Fruit fly (Drosophila melanogaster) whole organism, embryonic: Measurements from ENCODE around the gene Top3beta.
A peak's percentile ranks its signal among the peaks of the same experiment; 100 is the strongest.

Experiments
- Abd-B ChIP-seq: fragments of 200-800 bp; sonication (Bioruptor generic); optimal IDR thresholded peaks from 2 replicates; lab custom pipeline; 2018; ENCODE audit warnings: missing biosample characterization, mild to moderate bottlenecking, missing genetic modification characterization, moderate library complexity
- Ada2b ChIP-seq: fragments of 200-800 bp; sonication (Bioruptor generic); IDR thresholded peaks from 2 replicates; pipeline ENCODE4 v1.3.6; 2022; ENCODE audit warnings: missing biosample characterization, missing genetic modification characterization
- BEAF-32 ChIP-seq: fragments of 200-800 bp; sonication (Bioruptor generic); optimal IDR thresholded peaks from 3 replicates; lab custom pipeline; 2017; ENCODE audit warnings: missing biosample characterization, missing genetic modification characterization, mild to moderate bottlenecking, moderate library complexity, missing genetic modification reagents
- CG1024 ChIP-seq: fragments of 200-800 bp; sonication (Bioruptor generic); IDR thresholded peaks from 2 replicates; pipeline ENCODE4 v1.3.6; 2022; ENCODE audit warnings: missing biosample characterization, missing genetic modification characterization
- CG10267 ChIP-seq: fragments of 200-800 bp; sonication (Bioruptor generic); optimal IDR thresholded peaks from 2 replicates; lab custom pipeline; 2018; ENCODE audit warnings: missing biosample characterization, mild to moderate bottlenecking, missing genetic modification characterization, moderate library complexity
- CG10565 ChIP-seq: fragments of 200-800 bp; sonication (Bioruptor generic); optimal IDR thresholded peaks from 3 replicates; lab custom pipeline; 2016; ENCODE audit warnings: missing biosample characterization, mild to moderate bottlenecking, missing genetic modification characterization
- CG10654 ChIP-seq: fragments of 200-800 bp; sonication (Bioruptor generic); optimal IDR thresholded peaks from 2 replicates; lab custom pipeline; 2016; ENCODE audit warnings: missing biosample characterization, missing genetic modification characterization
- CG12104 ChIP-seq: fragments of 200-800 bp; sonication (Bioruptor generic); optimal IDR thresholded peaks from 3 replicates; lab custom pipeline; 2016; ENCODE audit warnings: missing biosample characterization, missing genetic modification characterization
- CG12942 ChIP-seq: fragments of 200-800 bp; sonication (Bioruptor generic); optimal IDR thresholded peaks from 3 replicates; lab custom pipeline; 2016; ENCODE audit warnings: missing biosample characterization, missing genetic modification characterization
- CG13123 ChIP-seq: fragments of 200-800 bp; sonication (Bioruptor generic); optimal IDR thresholded peaks from 2 replicates; lab custom pipeline; 2016; ENCODE audit warnings: missing biosample characterization, missing genetic modification characterization
- CG14667 ChIP-seq: fragments of 200-800 bp; sonication (Bioruptor generic); IDR thresholded peaks from 2 replicates; pipeline ENCODE4 v1.3.6; 2022; ENCODE audit warnings: missing biosample characterization, missing genetic modification characterization
- CG1529 ChIP-seq: fragments of 200-800 bp; sonication (Bioruptor generic); optimal IDR thresholded peaks from 3 replicates; lab custom pipeline; 2018; ENCODE audit warnings: missing biosample characterization, missing genetic modification characterization
- CG15696 ChIP-seq: fragments of 200-800 bp; sonication (Bioruptor generic); optimal IDR thresholded peaks from 2 replicates; lab custom pipeline; 2019; ENCODE audit warnings: missing biosample characterization, mild to moderate bottlenecking, missing genetic modification characterization, moderate library complexity
- CG18262 ChIP-seq: fragments of 200-800 bp; optimal IDR thresholded peaks from 3 replicates; lab custom pipeline; 2019; ENCODE audit warnings: missing biosample characterization, mild to moderate bottlenecking, missing genetic modification characterization, moderate library complexity
- CG2875 ChIP-seq: fragments of 200-800 bp; sonication (Bioruptor generic); optimal IDR thresholded peaks from 2 replicates; lab custom pipeline; 2017; ENCODE audit warnings: missing biosample characterization, mild to moderate bottlenecking, missing genetic modification characterization, missing genetic modification reagents
- CG31224 ChIP-seq: fragments of 200-800 bp; sonication (Bioruptor generic); IDR thresholded peaks from 2 replicates; pipeline ENCODE4 v1.3.6; 2022; ENCODE audit warnings: missing biosample characterization, missing genetic modification characterization
- CG32767 ChIP-seq: fragments of 200-800 bp; sonication (Bioruptor generic); IDR thresholded peaks from 2 replicates; pipeline ENCODE4 v1.3.6; 2022; ENCODE audit warnings: missing biosample characterization, missing genetic modification characterization
- CG34224 ChIP-seq: fragments of 200-800 bp; sonication (Bioruptor generic); IDR thresholded peaks from 3 replicates; pipeline ENCODE4 v1.3.6; 2022; ENCODE audit warnings: missing biosample characterization, missing genetic modification characterization; ENCODE audit not compliant: partially characterized antibody
- CG34422 ChIP-seq: fragments of 200-800 bp; sonication (Bioruptor generic); IDR thresholded peaks from 3 replicates; pipeline ENCODE4 v1.3.6; 2022; ENCODE audit warnings: missing biosample characterization, missing genetic modification characterization
- CG43689 ChIP-seq: fragments of 200-800 bp; sonication (Bioruptor generic); IDR thresholded peaks from 2 replicates; pipeline ENCODE4 v1.3.6; 2022; ENCODE audit warnings: missing biosample characterization, missing genetic modification characterization
- CG6254 ChIP-seq: fragments of 200-800 bp; sonication (Bioruptor generic); optimal IDR thresholded peaks from 3 replicates; lab custom pipeline; 2017; ENCODE audit warnings: mild to moderate bottlenecking, missing biosample characterization, missing genetic modification reagents, missing genetic modification characterization
- CG6813 ChIP-seq: fragments of 200-800 bp; sonication (Bioruptor generic); optimal IDR thresholded peaks from 2 replicates; lab custom pipeline; 2017; ENCODE audit warnings: missing biosample characterization, missing genetic modification characterization, mild to moderate bottlenecking, moderate library complexity, missing genetic modification reagents
- CG7372 ChIP-seq: fragments of 200-800 bp; sonication (Bioruptor generic); IDR thresholded peaks from 2 replicates; pipeline ENCODE4 v1.3.6; 2022; ENCODE audit warnings: missing biosample characterization, missing genetic modification characterization
- CG7928 ChIP-seq: fragments of 200-800 bp; sonication (Bioruptor generic); optimal IDR thresholded peaks from 2 replicates; lab custom pipeline; 2017; ENCODE audit warnings: missing biosample characterization, mild to moderate bottlenecking, missing genetic modification characterization
- CG9727 ChIP-seq: fragments of 200-800 bp; sonication (Bioruptor generic); optimal IDR thresholded peaks from 3 replicates; lab custom pipeline; 2017; ENCODE audit warnings: missing biosample characterization, mild to moderate bottlenecking, missing genetic modification characterization
- CG9797 ChIP-seq: fragments of 200-800 bp; sonication (Bioruptor generic); optimal IDR thresholded peaks from 3 replicates; lab custom pipeline; 2018; ENCODE audit warnings: missing biosample characterization, mild to moderate bottlenecking, missing genetic modification characterization
- Chrac-16 ChIP-seq: fragments of 200-800 bp; sonication (Bioruptor generic); optimal IDR thresholded peaks from 3 replicates; lab custom pipeline; 2016; ENCODE audit warnings: missing biosample characterization, missing genetic modification characterization
- CkIIα-i1 ChIP-seq: fragments of 200-800 bp; sonication (Bioruptor generic); IDR thresholded peaks from 2 replicates; pipeline ENCODE4 v1.3.6; 2022; ENCODE audit warnings: missing biosample characterization, missing genetic modification characterization
- CrebB ChIP-seq: fragments of 200-800 bp; sonication (Bioruptor generic); optimal IDR thresholded peaks from 3 replicates; lab custom pipeline; 2018; ENCODE audit warnings: missing biosample characterization, mild to moderate bottlenecking, missing genetic modification characterization
- Fer1 ChIP-seq: fragments of 200-800 bp; sonication (Bioruptor generic); optimal IDR thresholded peaks from 2 replicates; lab custom pipeline; 2017; ENCODE audit warnings: missing biosample characterization, mild to moderate bottlenecking, missing genetic modification characterization
- Hr39 ChIP-seq: fragments of >200 bp; optimal IDR thresholded peaks from 2 replicates; lab custom pipeline; 2017
- Jarid2 ChIP-seq: fragments of 200-800 bp; sonication (Bioruptor generic); optimal IDR thresholded peaks from 3 replicates; lab custom pipeline; 2017; ENCODE audit warnings: mild to moderate bottlenecking, missing biosample characterization, missing genetic modification reagents, missing genetic modification characterization
- Kr ChIP-seq: fragments of 200-800 bp; sonication (Bioruptor generic); optimal IDR thresholded peaks from 2 replicates; lab custom pipeline; 2017; ENCODE audit warnings: missing biosample characterization, mild to moderate bottlenecking, missing genetic modification characterization
- Mes4 ChIP-seq: fragments of 200-800 bp; sonication (Bioruptor generic); optimal IDR thresholded peaks from 2 replicates; lab custom pipeline; 2016; ENCODE audit warnings: missing biosample characterization, missing genetic modification characterization
- Neu2 ChIP-seq: fragments of 200-800 bp; sonication (Bioruptor generic); optimal IDR thresholded peaks from 3 replicates; lab custom pipeline; 2016; ENCODE audit warnings: missing biosample characterization, missing genetic modification characterization, borderline replicate concordance
- ac ChIP-seq: fragments of 200-800 bp; sonication (Bioruptor generic); optimal IDR thresholded peaks from 3 replicates; lab custom pipeline; 2017; ENCODE audit warnings: missing biosample characterization, mild to moderate bottlenecking, missing genetic modification characterization
- disco-r ChIP-seq: fragments of 200-800 bp; sonication (Bioruptor generic); optimal IDR thresholded peaks from 2 replicates; lab custom pipeline; 2016; ENCODE audit warnings: missing biosample characterization, missing genetic modification characterization
- exex ChIP-seq: fragments of 200-800 bp; sonication (Bioruptor generic); optimal IDR thresholded peaks from 4 replicates; lab custom pipeline; 2018; ENCODE audit warnings: missing biosample characterization, mild to moderate bottlenecking, missing genetic modification characterization, moderate library complexity
- fd3F ChIP-seq: fragments of 200-800 bp; sonication (Bioruptor generic); optimal IDR thresholded peaks from 2 replicates; lab custom pipeline; 2018; ENCODE audit warnings: missing biosample characterization, mild to moderate bottlenecking, missing genetic modification characterization, moderate library complexity
- lov ChIP-seq, 2 experiments: fragments of 200-800 bp in 1 of 2; fragments of >200 bp in 1 of 2; sonication (Bioruptor generic) in 1 of 2; IDR thresholded peaks in 1 of 2; optimal IDR thresholded peaks in 1 of 2; 2 replicates in 1 of 2; 3 replicates in 1 of 2; pipeline versions ENCODE4 v1.3.6 to Lab custom; 2017 to 2022; ENCODE audit warnings: missing biosample characterization in 1 of 2, missing genetic modification characterization in 1 of 2
- mirr ChIP-seq: fragments of 200-800 bp; sonication (Bioruptor generic); optimal IDR thresholded peaks from 3 replicates; lab custom pipeline; 2018; ENCODE audit warnings: missing biosample characterization, mild to moderate bottlenecking, missing genetic modification characterization
- pita ChIP-seq: fragments of 200-800 bp; sonication (Bioruptor generic); optimal IDR thresholded peaks from 2 replicates; lab custom pipeline; 2017; ENCODE audit warnings: missing biosample characterization, mild to moderate bottlenecking, missing genetic modification characterization
- row ChIP-seq: fragments of 200-800 bp; sonication (Bioruptor generic); IDR thresholded peaks from 3 replicates; pipeline ENCODE4 v1.3.6; 2022; ENCODE audit warnings: missing biosample characterization, missing genetic modification characterization
- sisA ChIP-seq: fragments of 200-800 bp; sonication (Bioruptor generic); IDR thresholded peaks from 2 replicates; pipeline ENCODE4 v1.3.6; 2022; ENCODE audit warnings: missing biosample characterization, missing genetic modification characterization
- sr ChIP-seq: fragments of 200-800 bp; sonication (Bioruptor generic); IDR thresholded peaks from 3 replicates; pipeline ENCODE4 v1.3.6; 2022; ENCODE audit warnings: missing biosample characterization, missing genetic modification characterization
- sug ChIP-seq: fragments of 200-800 bp; optimal IDR thresholded peaks from 2 replicates; lab custom pipeline; 2019; ENCODE audit warnings: missing biosample characterization, mild to moderate bottlenecking, missing genetic modification characterization, moderate library complexity
- trh ChIP-seq: fragments of 200-800 bp; sonication (Bioruptor generic); optimal IDR thresholded peaks from 2 replicates; lab custom pipeline; 2016; ENCODE audit warnings: missing biosample characterization, missing genetic modification characterization
- ttk ChIP-seq: fragments of 200-800 bp; sonication (Bioruptor generic); IDR thresholded peaks from 2 replicates; pipeline ENCODE4 v2.1.2; 2022; ENCODE audit warnings: missing biosample characterization, missing genetic modification characterization
- vfl ChIP-seq: fragments of 200-800 bp; sonication (Bioruptor generic); optimal IDR thresholded peaks from 2 replicates; lab custom pipeline; 2016; ENCODE audit warnings: missing biosample characterization, missing genetic modification characterization
- vvl ChIP-seq: fragments of 200-800 bp; sonication (Bioruptor generic); IDR thresholded peaks from 2 replicates; pipeline ENCODE4 v1.3.6; 2022; ENCODE audit warnings: missing biosample characterization, missing genetic modification characterization

The Top3beta gene

DNA sequence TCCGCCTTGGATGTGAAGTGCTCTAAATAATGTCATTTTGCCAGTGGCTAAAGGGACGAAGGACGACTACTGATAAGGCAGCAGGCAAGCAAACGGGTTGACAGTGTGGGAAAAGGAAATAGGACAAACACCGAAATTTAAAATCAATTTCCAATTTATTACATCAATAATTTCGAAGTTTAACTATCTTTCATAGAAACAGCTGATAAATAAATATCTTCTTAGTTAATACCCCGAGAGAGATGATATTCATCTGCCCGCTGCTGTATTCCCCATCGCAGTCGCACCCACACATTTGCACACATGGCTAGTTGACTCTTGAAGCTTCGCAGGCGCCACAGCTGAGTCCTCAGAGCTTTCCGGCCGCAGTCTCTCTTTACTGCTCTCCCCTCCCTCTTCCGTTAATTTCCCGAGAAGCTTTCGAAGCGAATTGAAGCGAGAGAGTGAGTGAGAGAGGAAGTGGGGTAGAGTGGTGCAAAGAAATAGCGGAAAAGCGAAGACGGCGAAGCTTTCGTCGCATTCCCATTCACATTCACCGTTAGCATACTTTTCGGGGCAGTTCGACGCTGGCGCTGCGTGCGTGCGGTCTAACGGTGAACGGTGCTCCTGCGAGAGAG lies 29.2 kb upstream of the Top3beta start (continued):
- TF ChIP-seq CG10267, result peak; percentile 19
- no peak for TF ChIP-seq CG13123 (GFP tag; lab: Kevin White, UChicago)
- peak; percentile 39 for TF ChIP-seq mirr
- no peak for TF ChIP-seq trh
- TF ChIP-seq sr (GFP tag; lab: Robert Waterston, UW), result no peak
- TF ChIP-seq sug (tag; lab: Kevin White, UChicago), result no peak
- peak; percentile 83 for TF ChIP-seq row
- peak; percentile 7 for TF ChIP-seq CG7928
- peak; percentile 24 for TF ChIP-seq CG12104 (GFP tag; lab: Kevin White, UChicago)
- TF ChIP-seq CG32767 (GFP tag; lab: Robert Waterston, UW), result peak; percentile 25; the same call in 1 of the 2 replicates
- TF ChIP-seq CG7372 (GFP tag; lab: Robert Waterston, UW), result peak; percentile 60
- TF ChIP-seq CG9727 (GFP tag; lab: Kevin White, UChicago), result peak; percentile 57
- TF ChIP-seq Kr, result no peak
- no peak for TF ChIP-seq BEAF-32 (GFP tag; lab: Kevin White, UChicago)
- TF ChIP-seq CG43689, result 0 out of 2 replicates have a peak, but pooled peaks have one; percentile 24
- peak; percentile 13 for TF ChIP-seq CG10654
- peak; percentile 57; the same call in 1 of the 2 replicates for TF ChIP-seq CG31224 (GFP tag; lab: Robert Waterston, UW)
- peak; percentile 60 for TF ChIP-seq fd3F (GFP tag; lab: Kevin White, UChicago)
- peak; percentile 62; the same call in 1 of the 2 replicates for TF ChIP-seq ttk
- TF ChIP-seq Neu2 (GFP tag; lab: Kevin White, UChicago), result no peak
- TF ChIP-seq sisA (GFP tag; lab: Robert Waterston, UW), result peak; percentile 64
- TF ChIP-seq CG9797 (GFP tag; lab: Kevin White, UChicago), result no peak
- TF ChIP-seq vvl (GFP tag; lab: Robert Waterston, UW), result peak; percentile 83
- no peak for TF ChIP-seq CG12942
- peak; percentile 10 for TF ChIP-seq disco-r
- peak; percentile 18 for TF ChIP-seq exex (tag; lab: Kevin White, UChicago)
- peak; percentile 89 for TF ChIP-seq Fer1
- no peak for TF ChIP-seq pita (GFP tag; lab: Kevin White, UChicago)
- peak; percentile 67; the same call in 2 of the 3 replicates for TF ChIP-seq CG34422 (GFP tag; lab: Robert Waterston, UW)
- TF ChIP-seq CG15696 (tag; lab: Kevin White, UChicago), result no peak
- peak; percentile 27 for TF ChIP-seq CG14667
- no peak for TF ChIP-seq CkIIα-i1
- no peak for TF ChIP-seq CG1024 (GFP tag; lab: Robert Waterston, UW)
- no peak for TF ChIP-seq Hr39 (lab: Kevin White, UChicago)
- peak; percentile 0 for TF ChIP-seq CG1529 (GFP tag; lab: Kevin White, UChicago)
- TF ChIP-seq CG6813 (GFP tag; lab: Kevin White, UChicago), result peak; percentile 75
- no peak for TF ChIP-seq Jarid2
- TF ChIP-seq Mes4 (GFP tag; lab: Kevin White, UChicago), result no peak
- TF ChIP-seq CG2875 (GFP tag; lab: Kevin White, UChicago), result no peak
- no peak for TF ChIP-seq ac (GFP tag; lab: Kevin White, UChicago)
- no peak for TF ChIP-seq CG10565 (GFP tag; lab: Kevin White, UChicago)
- TF ChIP-seq Ada2b (GFP tag; lab: Robert Waterston, UW), result peak; percentile 75
- TF ChIP-seq vfl (GFP tag; lab: Kevin White, UChicago), result no peak
- no peak for TF ChIP-seq CG34224 (GFP tag; lab: Robert Waterston, UW)
- peak; percentile 35 for TF ChIP-seq CG18262 (tag; lab: Kevin White, UChicago)
- no peak for TF ChIP-seq CG6254 (GFP tag; lab: Kevin White, UChicago)
- peak; percentile 32 for TF ChIP-seq Abd-B (GFP tag; lab: Kevin White, UChicago)
- TF ChIP-seq Chrac-16, result peak; percentile 18
- no peak for TF ChIP-seq lov (optimal IDR thresholded peaks at IDR 0.05; lab: Kevin White, UChicago)
- TF ChIP-seq lov (GFP tag; IDR thresholded peaks at IDR 0.05; lab: Robert Waterston, UW), result no peak
- peak; percentile 20 for TF ChIP-seq CrebB (tag; lab: Kevin White, UChicago)
